Fruit fly (Drosophila melanogaster) whole organism, embryonic: ENCODE data around the gene ND-MNLL.
A peak's percentile ranks its signal among the peaks of the same experiment; 100 is the strongest.

Experiments used
- CG14860 ChIP-seq: fragments of 200-800 bp; sonication (Bioruptor generic); IDR thresholded peaks from 3 replicates; pipeline ENCODE4 v1.3.6; 2022; ENCODE audit warnings: missing biosample characterization, missing genetic modification characterization; ENCODE audit not compliant: partially characterized antibody
- CG15514 ChIP-seq: fragments of 200-800 bp; sonication (Bioruptor generic); optimal IDR thresholded peaks from 3 replicates; lab custom pipeline; 2017; ENCODE audit warnings: missing biosample characterization, missing genetic modification characterization, mild to moderate bottlenecking, moderate library complexity, missing genetic modification reagents
- CG16779 ChIP-seq: fragments of 200-800 bp; sonication (Bioruptor generic); IDR thresholded peaks from 2 replicates; pipeline ENCODE4 v1.3.6; 2022; ENCODE audit warnings: missing biosample characterization, missing genetic modification characterization
- CG17802 ChIP-seq: fragments of 200-800 bp; sonication (Bioruptor generic); optimal IDR thresholded peaks from 2 replicates; lab custom pipeline; 2018; ENCODE audit warnings: missing biosample characterization, mild to moderate bottlenecking, missing genetic modification characterization, moderate library complexity
- CG2202 ChIP-seq: fragments of 200-800 bp; sonication (Bioruptor generic); optimal IDR thresholded peaks from 2 replicates; lab custom pipeline; 2018; ENCODE audit warnings: missing biosample characterization, mild to moderate bottlenecking, missing genetic modification characterization
- CG31441 ChIP-seq: fragments of 200-800 bp; sonication (Bioruptor generic); IDR thresholded peaks from 2 replicates; pipeline ENCODE4 v1.3.6; 2022; ENCODE audit warnings: missing biosample characterization, missing genetic modification characterization
- CG32532 ChIP-seq: fragments of 200-800 bp; sonication (Bioruptor generic); IDR thresholded peaks from 2 replicates; pipeline ENCODE4 v1.3.6; 2022; ENCODE audit warnings: missing biosample characterization, missing genetic modification characterization
- CG34422 ChIP-seq: fragments of 200-800 bp; sonication (Bioruptor generic); IDR thresholded peaks from 3 replicates; pipeline ENCODE4 v1.3.6; 2022; ENCODE audit warnings: missing biosample characterization, missing genetic modification characterization
- CG7271 ChIP-seq: fragments of 200-800 bp; sonication (Bioruptor generic); optimal IDR thresholded peaks from 2 replicates; lab custom pipeline; 2018; ENCODE audit warnings: missing biosample characterization, mild to moderate bottlenecking, missing genetic modification characterization, moderate library complexity
- CG8089 ChIP-seq: fragments of 200-800 bp; sonication (Bioruptor generic); optimal IDR thresholded peaks from 3 replicates; lab custom pipeline; 2016; ENCODE audit warnings: missing biosample characterization, missing genetic modification characterization
- CG8478 ChIP-seq: fragments of >200 bp; optimal IDR thresholded peaks from 2 replicates; lab custom pipeline; 2018
- CG9817 ChIP-seq: fragments of 200-800 bp; sonication (Bioruptor generic); optimal IDR thresholded peaks from 2 replicates; lab custom pipeline; 2018; ENCODE audit warnings: missing biosample characterization, mild to moderate bottlenecking, missing genetic modification characterization, moderate library complexity
- CG9932 ChIP-seq: fragments of 200-800 bp; sonication (Bioruptor generic); IDR thresholded peaks from 2 replicates; pipeline ENCODE4 v1.3.6; 2022; ENCODE audit warnings: missing biosample characterization, missing genetic modification characterization
- CHES-1-like ChIP-seq: fragments of 200-800 bp; sonication (Bioruptor generic); optimal IDR thresholded peaks from 2 replicates; lab custom pipeline; 2016; ENCODE audit warnings: missing biosample characterization, missing genetic modification characterization
- Dad ChIP-seq: fragments of 200-800 bp; sonication (Bioruptor generic); optimal IDR thresholded peaks from 3 replicates; lab custom pipeline; 2016; ENCODE audit warnings: missing biosample characterization, missing genetic modification characterization
- Fer2 ChIP-seq: fragments of 200-800 bp; sonication (Bioruptor generic); optimal IDR thresholded peaks from 2 replicates; lab custom pipeline; 2018; ENCODE audit warnings: missing biosample characterization, mild to moderate bottlenecking, missing genetic modification characterization, moderate library complexity
- H15 ChIP-seq: fragments of 200-800 bp; sonication (Bioruptor generic); IDR thresholded peaks from 3 replicates; pipeline ENCODE4 v1.3.6; 2022; ENCODE audit warnings: missing biosample characterization, missing genetic modification characterization
- HHEX ChIP-seq: fragments of 200-800 bp; sonication (Bioruptor generic); optimal IDR thresholded peaks from 3 replicates; lab custom pipeline; 2017; ENCODE audit warnings: missing biosample characterization, mild to moderate bottlenecking, missing genetic modification characterization, missing genetic modification reagents
- Hey ChIP-seq: fragments of 200-800 bp; sonication (Bioruptor generic); optimal IDR thresholded peaks from 3 replicates; lab custom pipeline; 2018; ENCODE audit warnings: missing biosample characterization, mild to moderate bottlenecking, missing genetic modification characterization
- Jarid2 ChIP-seq: fragments of 200-800 bp; sonication (Bioruptor generic); optimal IDR thresholded peaks from 3 replicates; lab custom pipeline; 2017; ENCODE audit warnings: mild to moderate bottlenecking, missing biosample characterization, missing genetic modification reagents, missing genetic modification characterization
- Lim3 ChIP-seq: fragments of 200-800 bp; sonication (Bioruptor generic); IDR thresholded peaks from 2 replicates; pipeline ENCODE4 v1.3.6; 2022; ENCODE audit warnings: missing biosample characterization, missing genetic modification characterization
- Mes4 ChIP-seq: fragments of 200-800 bp; sonication (Bioruptor generic); optimal IDR thresholded peaks from 2 replicates; lab custom pipeline; 2016; ENCODE audit warnings: missing biosample characterization, missing genetic modification characterization
- NC2β ChIP-seq: fragments of 200-800 bp; sonication (Bioruptor generic); optimal IDR thresholded peaks from 2 replicates; lab custom pipeline; 2016; ENCODE audit warnings: missing biosample characterization, missing genetic modification characterization
- Six4 ChIP-seq: fragments of 200-800 bp; sonication (Bioruptor generic); optimal IDR thresholded peaks from 2 replicates; lab custom pipeline; 2016; ENCODE audit warnings: missing biosample characterization, missing genetic modification characterization
- Spps ChIP-seq: fragments of 200-800 bp; sonication (Bioruptor generic); optimal IDR thresholded peaks from 2 replicates; lab custom pipeline; 2018; ENCODE audit warnings: missing biosample characterization, mild to moderate bottlenecking, missing genetic modification characterization
- Ssrp ChIP-seq: fragments of 200-800 bp; sonication (Bioruptor generic); optimal IDR thresholded peaks from 2 replicates; lab custom pipeline; 2018; ENCODE audit warnings: missing biosample characterization, mild to moderate bottlenecking, missing genetic modification characterization, moderate library complexity
- Stat92E ChIP-seq, 3 experiments: fragments of >200 bp in 2 of 3; fragments of 200-800 bp in 1 of 3; sonication (Bioruptor generic) in 1 of 3; optimal IDR thresholded peaks; 2 replicates each; lab custom pipeline; 2017 to 2019; ENCODE audit warnings: missing biosample characterization in 3 of 3, missing genetic modification characterization in 3 of 3, mild to moderate bottlenecking in 1 of 3, moderate library complexity in 1 of 3
- Usf ChIP-seq: fragments of 200-800 bp; sonication (Bioruptor generic); optimal IDR thresholded peaks from 2 replicates; lab custom pipeline; 2017; ENCODE audit warnings: missing genotype, missing biosample characterization, missing genetic modification characterization
- ap ChIP-seq: fragments of 200-800 bp; sonication (Bioruptor generic); IDR thresholded peaks from 2 replicates; pipeline ENCODE4 v1.3.6; 2022; ENCODE audit warnings: missing biosample characterization, missing genetic modification characterization
- ase ChIP-seq: fragments of 200-800 bp; sonication (Bioruptor generic); IDR thresholded peaks from 3 replicates; pipeline ENCODE4 v1.3.6; 2022; ENCODE audit warnings: missing biosample characterization, missing genetic modification characterization
- exex ChIP-seq: fragments of 200-800 bp; sonication (Bioruptor generic); optimal IDR thresholded peaks from 4 replicates; lab custom pipeline; 2018; ENCODE audit warnings: missing biosample characterization, mild to moderate bottlenecking, missing genetic modification characterization, moderate library complexity
- eyg ChIP-seq: fragments of 200-800 bp; sonication (Bioruptor generic); optimal IDR thresholded peaks from 3 replicates; lab custom pipeline; 2016; ENCODE audit warnings: missing biosample characterization, missing genetic modification characterization
- fd96Cb ChIP-seq: fragments of 200-800 bp; sonication (Bioruptor generic); optimal IDR thresholded peaks from 2 replicates; lab custom pipeline; 2018; ENCODE audit warnings: missing biosample characterization, mild to moderate bottlenecking, missing genetic modification characterization, moderate library complexity
- gt ChIP-seq: fragments of 200-800 bp; sonication (Bioruptor generic); IDR thresholded peaks from 2 replicates; pipeline ENCODE4 v1.3.6; 2022; ENCODE audit warnings: missing biosample characterization, missing genetic modification characterization
- hbn ChIP-seq: fragments of 200-800 bp; sonication (Bioruptor generic); IDR thresholded peaks from 2 replicates; pipeline ENCODE4 v1.3.6; 2022; ENCODE audit warnings: missing biosample characterization, missing genetic modification characterization; ENCODE audit not compliant: partially characterized antibody
- her ChIP-seq: fragments of 200-800 bp; sonication (Bioruptor generic); optimal IDR thresholded peaks from 2 replicates; lab custom pipeline; 2016; ENCODE audit warnings: missing biosample characterization, missing genetic modification characterization
- inv ChIP-seq: fragments of 200-800 bp; sonication (Bioruptor generic); IDR thresholded peaks from 2 replicates; pipeline ENCODE4 v1.3.6; 2022; ENCODE audit warnings: missing biosample characterization, missing genetic modification characterization; ENCODE audit not compliant: partially characterized antibody
- jigr1 ChIP-seq: fragments of 200-800 bp; sonication (Bioruptor generic); IDR thresholded peaks from 3 replicates; pipeline ENCODE4 v1.3.6; 2022; ENCODE audit warnings: missing biosample characterization, missing genetic modification characterization
- kni ChIP-seq: fragments of 200-800 bp; sonication (Bioruptor generic); optimal IDR thresholded peaks from 3 replicates; lab custom pipeline; 2017; ENCODE audit warnings: mild to moderate bottlenecking, missing biosample characterization, missing genetic modification reagents, missing genetic modification characterization
- lola ChIP-seq, 3 experiments: fragments of >200 bp in 2 of 3; fragments of 200-800 bp in 1 of 3; sonication (Bioruptor generic) in 1 of 3; optimal IDR thresholded peaks; 2 replicates each; lab custom pipeline; 2017 to 2019; ENCODE audit warnings: missing biosample characterization in 3 of 3, missing genetic modification characterization in 3 of 3, mild to moderate bottlenecking in 1 of 3, moderate library complexity in 1 of 3
- sens-2 ChIP-seq: fragments of 200-800 bp; sonication (Bioruptor generic); IDR thresholded peaks from 2 replicates; pipeline ENCODE4 v1.3.6; 2022; ENCODE audit warnings: missing biosample characterization, missing genetic modification characterization
- slbo ChIP-seq: fragments of 200-800 bp; sonication (Bioruptor generic); IDR thresholded peaks from 2 replicates; pipeline ENCODE4 v1.3.6; 2022; ENCODE audit warnings: missing biosample characterization, missing genetic modification characterization
- slp2 ChIP-seq: fragments of 200-800 bp; sonication (Bioruptor generic); optimal IDR thresholded peaks from 2 replicates; lab custom pipeline; 2016; ENCODE audit warnings: missing biosample characterization, missing genetic modification characterization
- stwl ChIP-seq: fragments of 200-800 bp; sonication (Bioruptor generic); optimal IDR thresholded peaks from 3 replicates; lab custom pipeline; 2018; ENCODE audit warnings: missing biosample characterization, mild to moderate bottlenecking, missing genetic modification characterization, moderate library complexity
- tgo ChIP-seq: fragments of 200-800 bp; sonication (Bioruptor generic); IDR thresholded peaks from 3 replicates; pipeline ENCODE4 v1.3.6; 2022; ENCODE audit warnings: missing biosample characterization, missing genetic modification characterization
- tna ChIP-seq: fragments of 200-800 bp; sonication (Bioruptor generic); IDR thresholded peaks from 2 replicates; pipeline ENCODE4 v1.3.6; 2022; ENCODE audit warnings: missing biosample characterization, missing genetic modification characterization; ENCODE audit not compliant: partially characterized antibody
- zen2 ChIP-seq: fragments of 200-800 bp; sonication (Bioruptor generic); IDR thresholded peaks from 3 replicates; pipeline ENCODE4 v1.3.6; 2022; ENCODE audit warnings: missing biosample characterization, missing genetic modification characterization; ENCODE audit not compliant: partially characterized antibody
- zfh2 ChIP-seq: fragments of 200-800 bp; sonication (Bioruptor generic); optimal IDR thresholded peaks from 2 replicates; lab custom pipeline; 2016; ENCODE audit warnings: missing biosample characterization, missing genetic modification characterization

Gene ND-MNLL

DNA sequence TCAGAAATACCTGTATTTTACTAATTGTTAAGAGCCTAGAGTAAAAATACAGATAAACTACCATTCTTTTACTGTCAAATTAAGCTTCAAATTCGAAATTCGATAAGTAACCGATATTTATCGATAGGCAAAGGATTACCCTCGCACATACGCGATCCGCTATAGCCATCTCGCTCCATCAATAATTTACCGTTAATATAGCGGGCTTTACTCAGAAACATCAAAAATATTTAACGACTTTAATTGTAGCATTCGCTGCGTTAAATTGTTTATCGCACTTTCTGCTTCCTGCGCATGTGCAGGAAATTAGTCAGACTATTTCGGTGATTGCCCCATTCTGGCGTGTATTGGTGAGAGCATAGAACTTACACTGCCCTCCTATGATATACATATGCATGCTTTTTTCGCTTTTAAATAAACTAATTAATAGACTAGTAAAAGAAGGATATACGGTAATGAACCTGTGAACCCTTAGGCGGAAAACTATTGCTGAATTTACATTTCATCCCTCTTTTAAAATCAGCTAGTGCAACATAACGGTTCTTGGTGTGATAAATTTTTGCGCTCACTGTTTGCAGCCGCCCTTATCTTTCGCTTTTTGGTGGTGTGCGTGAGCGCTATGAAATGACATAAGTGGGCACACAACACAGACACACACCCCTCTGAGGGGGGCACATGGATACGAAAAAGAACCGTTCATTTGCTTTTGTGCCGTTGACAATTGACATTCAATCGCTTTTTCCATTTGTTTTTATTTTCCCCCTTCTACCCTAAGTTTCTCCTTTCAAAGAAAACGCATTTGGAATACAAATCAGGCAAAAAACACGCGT lies 14.9 kb upstream of the ND-MNLL start, which contains the start of the genes dpr14 and spidey (continued):
- peak; percentile 78 for TF ChIP-seq Ssrp
- peak in 1 of 3 experiments; percentile 76 for TF ChIP-seq lola (GFP tag; optimal IDR thresholded peaks at IDR 0.05; lab: Kevin White, UChicago)
- peak; percentile 82 for TF ChIP-seq zfh2
- TF ChIP-seq CG34422 (GFP tag; lab: Robert Waterston, UW): peak; percentile 91
- peak; percentile 75 for TF ChIP-seq CG8089 (GFP tag; lab: Kevin White, UChicago)
- peak; percentile 66; the same call in 2 of the 3 replicates for TF ChIP-seq jigr1
- peak; percentile 78 for TF ChIP-seq Six4 (GFP tag; lab: Kevin White, UChicago)
- peak; percentile 79; the same call in 2 of the 3 replicates for TF ChIP-seq H15
- peak; percentile 79 for TF ChIP-seq Mes4
- TF ChIP-seq her (GFP tag; lab: Kevin White, UChicago): peak; percentile 85
- peak; percentile 68 for TF ChIP-seq ap (GFP tag; lab: Robert Waterston, UW)
- TF ChIP-seq CG16779 (GFP tag; lab: Robert Waterston, UW): peak; percentile 81
- TF ChIP-seq Hey: peak; percentile 67
- no peak for TF ChIP-seq Stat92E (GFP tag; optimal IDR thresholded peaks at IDR 0.05; lab: Kevin White, UChicago)
- no peak for TF ChIP-seq tna (GFP tag; lab: Robert Waterston, UW)
- peak; percentile 88 for TF ChIP-seq CG31441
- peak; percentile 84 for TF ChIP-seq CG15514 (GFP tag; lab: Kevin White, UChicago)
- 0 out of 2 replicates have a peak, but pooled peaks have one; percentile 21 for TF ChIP-seq inv (GFP tag; lab: Robert Waterston, UW)
- TF ChIP-seq CG8478 (lab: Kevin White, UChicago): peak; percentile 36
- TF ChIP-seq CG9817 (tag; lab: Kevin White, UChicago): peak; percentile 91
- TF ChIP-seq Usf (GFP tag; lab: Kevin White, UChicago): peak; percentile 64
- peak; percentile 89 for TF ChIP-seq CHES-1-like
- TF ChIP-seq Lim3: peak; percentile 35; the same call in 1 of the 2 replicates
- peak; percentile 66 for TF ChIP-seq CG17802 (tag; lab: Kevin White, UChicago)
- peak; percentile 93 for TF ChIP-seq tgo
- no peak for TF ChIP-seq CG7271
- TF ChIP-seq sens-2 (GFP tag; lab: Robert Waterston, UW): peak; percentile 46; the same call in 1 of the 2 replicates
- peak; percentile 83 for TF ChIP-seq NC2β
- peak; percentile 86 for TF ChIP-seq kni (GFP tag; lab: Kevin White, UChicago)
- TF ChIP-seq eyg (GFP tag; lab: Kevin White, UChicago): peak; percentile 67
- TF ChIP-seq exex (tag; lab: Kevin White, UChicago): peak; percentile 80
- peak; percentile 93 for TF ChIP-seq HHEX (GFP tag; lab: Kevin White, UChicago)
- TF ChIP-seq stwl: no peak
- TF ChIP-seq slp2 (GFP tag; lab: Kevin White, UChicago): peak; percentile 83
- TF ChIP-seq CG32532 (GFP tag; lab: Robert Waterston, UW): peak; percentile 94
- TF ChIP-seq zen2 (GFP tag; lab: Robert Waterston, UW): no peak
- no peak for TF ChIP-seq CG14860 (GFP tag; lab: Robert Waterston, UW)
- peak; percentile 94 for TF ChIP-seq slbo (GFP tag; lab: Robert Waterston, UW)
- peak; percentile 49; the same call in 1 of the 2 replicates for TF ChIP-seq gt (GFP tag; lab: Robert Waterston, UW)
- TF ChIP-seq hbn (GFP tag; lab: Robert Waterston, UW): no peak
- TF ChIP-seq fd96Cb: peak; percentile 88
- peak; percentile 86 for TF ChIP-seq Fer2 (tag; lab: Kevin White, UChicago)
- TF ChIP-seq CG9932: peak; percentile 91
- peak; percentile 86 for TF ChIP-seq ase (GFP tag; lab: Robert Waterston, UW)
- TF ChIP-seq Dad (GFP tag; lab: Kevin White, UChicago): peak; percentile 79
- TF ChIP-seq Spps (tag; lab: Kevin White, UChicago): peak; percentile 80
- TF ChIP-seq CG2202 (tag; lab: Kevin White, UChicago): peak; percentile 75
- peak; percentile 74 for TF ChIP-seq Jarid2 (GFP tag; lab: Kevin White, UChicago)
